Fruit fly (Drosophila melanogaster) whole organism, prepupa: Measurements from ENCODE around the gene wts.

ENCODE experiments used
- Blimp-1 ChIP-seq: fragments of 200-800 bp; sonication (Bioruptor generic); optimal IDR thresholded peaks from 3 replicates; lab custom pipeline; 2017; ENCODE audit warnings: missing biosample characterization, missing genetic modification characterization, mild to moderate bottlenecking, moderate library complexity, missing genetic modification reagents
- CG10631 ChIP-seq: fragments of 200-800 bp; sonication (Bioruptor generic); optimal IDR thresholded peaks from 2 replicates; lab custom pipeline; 2016; ENCODE audit warnings: missing biosample characterization, missing genetic modification characterization
- CG10669 ChIP-seq: fragments of 200-800 bp; sonication (Bioruptor generic); optimal IDR thresholded peaks from 3 replicates; lab custom pipeline; 2018; ENCODE audit warnings: missing biosample characterization, mild to moderate bottlenecking, missing genetic modification characterization, moderate library complexity
- CG11294 ChIP-seq: fragments of 200-800 bp; sonication (Bioruptor generic); IDR thresholded peaks from 2 replicates; pipeline ENCODE4 v1.3.6; 2022; ENCODE audit warnings: missing biosample characterization, missing genetic modification characterization
- CG11762 ChIP-seq: fragments of 200-800 bp; sonication (Bioruptor generic); optimal IDR thresholded peaks from 3 replicates; lab custom pipeline; 2016; ENCODE audit warnings: missing biosample characterization, missing genetic modification characterization; ENCODE audit not compliant: insufficient read depth
- CG11902 ChIP-seq: fragments of 200-800 bp; sonication (Bioruptor generic); optimal IDR thresholded peaks from 3 replicates; lab custom pipeline; 2016; ENCODE audit warnings: missing biosample characterization, missing genetic modification characterization
- CG15336 ChIP-seq: fragments of 200-800 bp; sonication (Bioruptor generic); IDR thresholded peaks from 2 replicates; pipeline ENCODE4 v1.3.6; 2022; ENCODE audit warnings: missing biosample characterization, missing genetic modification characterization
- CG1621 ChIP-seq: fragments of 200-800 bp; sonication (Bioruptor generic); optimal IDR thresholded peaks from 3 replicates; lab custom pipeline; 2018; ENCODE audit warnings: missing biosample characterization, mild to moderate bottlenecking, missing genetic modification characterization
- CG16779 ChIP-seq: fragments of 200-800 bp; sonication (Bioruptor generic); optimal IDR thresholded peaks from 3 replicates; lab custom pipeline; 2017; ENCODE audit warnings: missing biosample characterization, mild to moderate bottlenecking, missing genetic modification characterization
- CG3032 ChIP-seq: fragments of 200-800 bp; optimal IDR thresholded peaks from 2 replicates; lab custom pipeline; 2019; ENCODE audit warnings: missing biosample characterization, mild to moderate bottlenecking, missing genetic modification characterization, moderate library complexity
- CG31627 ChIP-seq: fragments of 200-800 bp; sonication (Bioruptor generic); optimal IDR thresholded peaks from 3 replicates; lab custom pipeline; 2016; ENCODE audit warnings: missing biosample characterization, missing genetic modification characterization
- CG32006 ChIP-seq: fragments of 200-800 bp; sonication (Bioruptor generic); optimal IDR thresholded peaks from 3 replicates; lab custom pipeline; 2017; ENCODE audit warnings: missing biosample characterization, mild to moderate bottlenecking, missing genetic modification characterization
- CG34406 ChIP-seq: fragments of 200-800 bp; sonication (Bioruptor generic); optimal IDR thresholded peaks from 3 replicates; lab custom pipeline; 2016; ENCODE audit warnings: missing biosample characterization, missing genetic modification characterization
- CG3919 ChIP-seq: fragments of 200-800 bp; sonication (Bioruptor generic); optimal IDR thresholded peaks from 3 replicates; lab custom pipeline; 2016; ENCODE audit warnings: missing biosample characterization, missing genetic modification characterization
- CG4318 ChIP-seq: fragments of 200-800 bp; sonication (Bioruptor generic); optimal IDR thresholded peaks from 3 replicates; lab custom pipeline; 2017; ENCODE audit warnings: missing biosample characterization, mild to moderate bottlenecking, missing genetic modification characterization
- CG6163 ChIP-seq: fragments of 200-800 bp; sonication (Bioruptor generic); IDR thresholded peaks from 3 replicates; pipeline ENCODE4 v1.3.6; 2022; ENCODE audit warnings: missing biosample characterization, missing genetic modification characterization
- CG6792 ChIP-seq: fragments of 200-800 bp; sonication (Bioruptor generic); optimal IDR thresholded peaks from 3 replicates; lab custom pipeline; 2016; ENCODE audit warnings: missing biosample characterization, missing genetic modification characterization
- CG6808 ChIP-seq: fragments of 200-800 bp; sonication (Bioruptor generic); optimal IDR thresholded peaks from 3 replicates; lab custom pipeline; 2017; ENCODE audit warnings: missing biosample characterization, missing genetic modification characterization, mild to moderate bottlenecking, moderate library complexity, missing genetic modification reagents
- CG6854 ChIP-seq: fragments of 200-800 bp; sonication (Bioruptor generic); optimal IDR thresholded peaks from 2 replicates; lab custom pipeline; 2017; ENCODE audit warnings: missing biosample characterization, mild to moderate bottlenecking, missing genetic modification characterization
- CG7368 ChIP-seq: fragments of 200-800 bp; sonication (Bioruptor generic); optimal IDR thresholded peaks from 3 replicates; lab custom pipeline; 2016; ENCODE audit warnings: missing biosample characterization, missing genetic modification characterization
- CG8119 ChIP-seq: fragments of 200-800 bp; sonication (Bioruptor generic); IDR thresholded peaks from 3 replicates; pipeline ENCODE4 v1.3.6; 2022; ENCODE audit warnings: missing biosample characterization, missing genetic modification characterization
- CG8632 ChIP-seq: fragments of 200-800 bp; sonication (Bioruptor generic); optimal IDR thresholded peaks from 3 replicates; lab custom pipeline; 2016; ENCODE audit warnings: missing biosample characterization, missing genetic modification characterization
- Eip75B ChIP-seq: fragments of 200-800 bp; sonication (Bioruptor generic); optimal IDR thresholded peaks from 3 replicates; lab custom pipeline; 2016; ENCODE audit warnings: missing biosample characterization, missing genetic modification characterization
- Eip78C ChIP-seq: fragments of 200-800 bp; sonication (Bioruptor generic); peaks from one replicate; lab custom pipeline; 2016; ENCODE audit warnings: missing biosample characterization, missing genetic modification characterization
- Eip93F ChIP-seq: fragments of 200-800 bp; sonication (Bioruptor generic); optimal IDR thresholded peaks from 2 replicates; lab custom pipeline; 2016; ENCODE audit warnings: missing biosample characterization, mild to moderate bottlenecking, missing genetic modification characterization
- Ets21C ChIP-seq: fragments of 200-800 bp; sonication (Bioruptor generic); optimal IDR thresholded peaks from 3 replicates; lab custom pipeline; 2016; ENCODE audit warnings: missing biosample characterization, missing genetic modification characterization
- Ets96B ChIP-seq: fragments of 200-800 bp; optimal IDR thresholded peaks from 2 replicates; lab custom pipeline; 2019; ENCODE audit warnings: missing biosample characterization, mild to moderate bottlenecking, missing genetic modification characterization, moderate library complexity
- Gug ChIP-seq: fragments of 200-800 bp; sonication (Bioruptor generic); IDR thresholded peaks from 2 replicates; pipeline ENCODE4 v1.3.6; 2022; ENCODE audit warnings: missing biosample characterization, missing genetic modification characterization
- Hr38 ChIP-seq: sonication (Bioruptor generic); optimal IDR thresholded peaks from 2 replicates; lab custom pipeline; 2016; ENCODE audit warnings: missing biosample characterization, missing genetic modification characterization
- Hr39 ChIP-seq: fragments of 200-800 bp; sonication (Bioruptor generic); optimal IDR thresholded peaks from 2 replicates; lab custom pipeline; 2016; ENCODE audit warnings: missing biosample characterization, missing genetic modification characterization
- Hr4 ChIP-seq: fragments of 200-800 bp; sonication (Bioruptor generic); optimal IDR thresholded peaks from 3 replicates; lab custom pipeline; 2016; ENCODE audit warnings: missing biosample characterization, missing genetic modification characterization
- Lpt ChIP-seq: fragments of 200-800 bp; sonication (Bioruptor generic); optimal IDR thresholded peaks from 3 replicates; lab custom pipeline; 2016; ENCODE audit warnings: missing biosample characterization, missing genetic modification characterization
- Met ChIP-seq: fragments of 200-800 bp; sonication (Bioruptor generic); optimal IDR thresholded peaks from 3 replicates; lab custom pipeline; 2016; ENCODE audit warnings: missing biosample characterization, missing genetic modification characterization
- OdsH ChIP-seq: fragments of 200-800 bp; sonication (Bioruptor generic); optimal IDR thresholded peaks from 3 replicates; lab custom pipeline; 2016; ENCODE audit warnings: missing biosample characterization, missing genetic modification characterization
- Smox ChIP-seq: fragments of 200-800 bp; sonication (Bioruptor generic); optimal IDR thresholded peaks from 3 replicates; lab custom pipeline; 2016; ENCODE audit warnings: missing biosample characterization, missing genetic modification characterization
- Sox102F ChIP-seq: fragments of 200-800 bp; sonication (Bioruptor generic); optimal IDR thresholded peaks from 2 replicates; lab custom pipeline; 2016; ENCODE audit warnings: missing biosample characterization, mild to moderate bottlenecking, missing genetic modification characterization
- Sox14 ChIP-seq: fragments of 200-800 bp; sonication (Bioruptor generic); optimal IDR thresholded peaks from 3 replicates; lab custom pipeline; 2016; ENCODE audit warnings: missing biosample characterization, missing genetic modification characterization
- achi ChIP-seq: fragments of 200-800 bp; sonication (Bioruptor generic); optimal IDR thresholded peaks from 3 replicates; lab custom pipeline; 2016; ENCODE audit warnings: missing biosample characterization, missing genetic modification characterization
- acj6 ChIP-seq: fragments of 200-800 bp; sonication (Bioruptor generic); optimal IDR thresholded peaks from 3 replicates; lab custom pipeline; 2016; ENCODE audit warnings: missing biosample characterization, missing genetic modification characterization
- cyc ChIP-seq: fragments of 200-800 bp; sonication (Bioruptor generic); optimal IDR thresholded peaks from 3 replicates; lab custom pipeline; 2016; ENCODE audit warnings: missing biosample characterization, missing genetic modification characterization
- dac ChIP-seq: fragments of 200-800 bp; sonication (Bioruptor generic); optimal IDR thresholded peaks from 2 replicates; lab custom pipeline; 2017; ENCODE audit warnings: missing biosample characterization, mild to moderate bottlenecking, missing genetic modification characterization
- dsx ChIP-seq: fragments of 200-800 bp; optimal IDR thresholded peaks from 3 replicates; lab custom pipeline; 2019; ENCODE audit warnings: missing biosample characterization, mild to moderate bottlenecking, missing genetic modification characterization, moderate library complexity; ENCODE audit not compliant: poor library complexity, severe bottlenecking
- eg ChIP-seq: fragments of 200-800 bp; sonication (Bioruptor generic); IDR thresholded peaks from 3 replicates; pipeline ENCODE4 v1.3.6; 2022; ENCODE audit warnings: missing biosample characterization, missing genetic modification characterization
- esn ChIP-seq: fragments of 200-800 bp; sonication (Bioruptor generic); optimal IDR thresholded peaks from 2 replicates; lab custom pipeline; 2016; ENCODE audit warnings: missing biosample characterization, mild to moderate bottlenecking, missing genetic modification characterization, moderate library complexity
- fd59A ChIP-seq: fragments of 200-800 bp; sonication (Bioruptor generic); optimal IDR thresholded peaks from 2 replicates; lab custom pipeline; 2017; ENCODE audit warnings: missing biosample characterization, mild to moderate bottlenecking, missing genetic modification characterization, missing genetic modification reagents
- fd85E ChIP-seq: fragments of 200-800 bp; sonication (Bioruptor generic); optimal IDR thresholded peaks from 3 replicates; lab custom pipeline; 2016; ENCODE audit warnings: missing biosample characterization, missing genetic modification characterization
- lz ChIP-seq: fragments of 200-800 bp; sonication (Bioruptor generic); optimal IDR thresholded peaks from 3 replicates; lab custom pipeline; 2016; ENCODE audit warnings: missing biosample characterization, missing genetic modification characterization
- pdm3 ChIP-seq: fragments of 200-800 bp; sonication (Bioruptor generic); optimal IDR thresholded peaks from 3 replicates; lab custom pipeline; 2016; ENCODE audit warnings: missing biosample characterization, missing genetic modification characterization
- salr ChIP-seq, 2 experiments: fragments of 200-800 bp; sonication (Bioruptor generic); optimal IDR thresholded peaks; 3 replicates each; lab custom pipeline; 2016 to 2018; ENCODE audit warnings: missing biosample characterization in 2 of 2, missing genetic modification characterization in 2 of 2, mild to moderate bottlenecking in 1 of 2
- spab ChIP-seq: fragments of 200-800 bp; sonication (Bioruptor generic); optimal IDR thresholded peaks from 2 replicates; lab custom pipeline; 2017; ENCODE audit warnings: missing biosample characterization, mild to moderate bottlenecking, missing genetic modification characterization, missing genetic modification reagents
- svp ChIP-seq: fragments of 200-800 bp; sonication (Bioruptor generic); peaks from one replicate; lab custom pipeline; 2016; ENCODE audit warnings: missing biosample characterization, missing genetic modification characterization
- topi ChIP-seq: fragments of 200-800 bp; sonication (Bioruptor generic); optimal IDR thresholded peaks from 3 replicates; lab custom pipeline; 2016; ENCODE audit warnings: missing biosample characterization, missing genetic modification characterization
- vri ChIP-seq: fragments of 200-800 bp; sonication (Bioruptor generic); optimal IDR thresholded peaks from 3 replicates; lab custom pipeline; 2016; ENCODE audit warnings: missing biosample characterization, mild to moderate bottlenecking, missing genetic modification characterization

The wts gene

dm6 chr3R:30843709-30844108 lies 37.3 kb upstream of the wts start:
- peak in 1 of 2 experiments; percentile 27 for TF ChIP-seq salr (GFP tag; optimal IDR thresholded peaks at IDR 0.05; lab: Kevin White, UChicago)
- TF ChIP-seq vri, result no peak
- no peak for TF ChIP-seq dac
- TF ChIP-seq Hr39, result peak; percentile 61
- TF ChIP-seq Sox102F (GFP tag; lab: Kevin White, UChicago), result peak; percentile 56
- no peak for TF ChIP-seq CG8119
- peak; percentile 36 for TF ChIP-seq dsx
- TF ChIP-seq CG6792 (GFP tag; lab: Kevin White, UChicago), result peak; percentile 43
- no peak for TF ChIP-seq CG32006 (GFP tag; lab: Kevin White, UChicago)
- peak; percentile 81 for TF ChIP-seq Met
- peak; percentile 68 for TF ChIP-seq Ets96B (tag; lab: Kevin White, UChicago)
- TF ChIP-seq CG7368, result no peak
- peak; percentile 8 for TF ChIP-seq CG34406 (GFP tag; lab: Kevin White, UChicago)
- peak; percentile 50 for TF ChIP-seq CG3919 (GFP tag; lab: Kevin White, UChicago)
- no peak for TF ChIP-seq Eip93F (GFP tag; lab: Kevin White, UChicago)
- TF ChIP-seq Smox (GFP tag; lab: Kevin White, UChicago), result peak; percentile 77
- peak; percentile 64 for TF ChIP-seq CG10669
- TF ChIP-seq Blimp-1, result no peak
- TF ChIP-seq CG10631, result peak; percentile 7
- TF ChIP-seq CG11762 (GFP tag; lab: Kevin White, UChicago), result peak; percentile 16
- TF ChIP-seq Gug (GFP tag; lab: Robert Waterston, UW), result peak; percentile 12; the same call in 1 of the 2 replicates
- TF ChIP-seq lz (GFP tag; lab: Kevin White, UChicago), result peak; percentile 71
- no peak for TF ChIP-seq CG4318 (GFP tag; lab: Kevin White, UChicago)
- peak; percentile 3 for TF ChIP-seq fd59A (GFP tag; lab: Kevin White, UChicago)
- no peak for TF ChIP-seq CG6808 (GFP tag; lab: Kevin White, UChicago)
- TF ChIP-seq cyc (GFP tag; lab: Kevin White, UChicago), result peak; percentile 53
- TF ChIP-seq Sox14, result no peak
- TF ChIP-seq CG6854, result no peak
- TF ChIP-seq pdm3, result peak; percentile 47
- no peak for TF ChIP-seq spab
- TF ChIP-seq Eip78C (GFP tag; lab: Kevin White, UChicago), result peak; percentile 86
- peak; percentile 39 for TF ChIP-seq Eip75B
- TF ChIP-seq CG16779 (tag; lab: Kevin White, UChicago), result no peak
- TF ChIP-seq eg, result no peak
- peak; percentile 14 for TF ChIP-seq achi (GFP tag; lab: Kevin White, UChicago)
- TF ChIP-seq Hr38 (GFP tag; lab: Kevin White, UChicago), result no peak
- 0 out of 3 replicates have a peak, but pooled peaks have one; percentile 42 for TF ChIP-seq CG6163 (GFP tag; lab: Robert Waterston, UW)
- TF ChIP-seq Hr4 (GFP tag; lab: Kevin White, UChicago), result no peak
- TF ChIP-seq OdsH (GFP tag; lab: Kevin White, UChicago), result peak; percentile 47
- TF ChIP-seq CG11902 (GFP tag; lab: Kevin White, UChicago), result peak; percentile 19
- no peak for TF ChIP-seq CG15336 (GFP tag; lab: Robert Waterston, UW)
- no peak for TF ChIP-seq CG11294 (GFP tag; lab: Robert Waterston, UW)
- no peak for TF ChIP-seq Lpt
- TF ChIP-seq CG3032, result peak; percentile 60
- peak; percentile 78 for TF ChIP-seq esn (GFP tag; lab: Kevin White, UChicago)
- TF ChIP-seq svp, result peak; percentile 93
- TF ChIP-seq CG31627 (GFP tag; lab: Kevin White, UChicago), result peak; percentile 65
- no peak for TF ChIP-seq CG1621 (tag; lab: Kevin White, UChicago)
- no peak for TF ChIP-seq fd85E (GFP tag; lab: Kevin White, UChicago)
- peak; percentile 76 for TF ChIP-seq topi (GFP tag; lab: Kevin White, UChicago)
- peak; percentile 28 for TF ChIP-seq acj6 (GFP tag; lab: Kevin White, UChicago)
- TF ChIP-seq Ets21C (GFP tag; lab: Kevin White, UChicago), result peak; percentile 58
- peak; percentile 51 for TF ChIP-seq CG8632
